Worm (Caenorhabditis elegans) whole organism, mixed stage, embryonic: ENCODE results near the gene C49F8.14.

ENCODE experiments used
- flh-1 ChIP-seq: fragments of 200-800 bp; sonication (Bioruptor generic); optimal IDR thresholded peaks from 2 replicates; lab custom pipeline; 2018; ENCODE audit warnings: mild to moderate bottlenecking, missing genetic modification characterization, moderate library complexity, missing compliant biosample characterization
- nhr-237 ChIP-seq: fragments of 150-350 bp; optimal IDR thresholded peaks from 2 replicates; lab custom pipeline; 2014; ENCODE audit warnings: missing biosample characterization, missing genetic modification characterization
- snpc-4 ChIP-seq: fragments of 150-350 bp; optimal IDR thresholded peaks from 2 replicates; lab custom pipeline; 2014; ENCODE audit warnings: missing biosample characterization, missing genetic modification characterization
- sptf-1 ChIP-seq: sonication (generic microtip); optimal IDR thresholded peaks from 2 replicates; lab custom pipeline; 2017; ENCODE audit warnings: mild to moderate bottlenecking, missing genetic modification characterization, moderate library complexity, missing compliant biosample characterization
- unc-62 ChIP-seq: fragments of 150-350 bp; optimal IDR thresholded peaks from 2 replicates; lab custom pipeline; 2014; ENCODE audit warnings: missing biosample characterization, missing genetic modification reagents, missing genetic modification characterization

ce11 chrX:13348417-13348816 lies 28.3 kb downstream of the C49F8.14 start:
- TF ChIP-seq unc-62 (GFP tag; lab: Kevin White, UChicago) (no peak), nhr-237 (tag; lab: Kevin White, UChicago) (no peak), snpc-4 (tag; lab: Kevin White, UChicago) (no peak), sptf-1 (no peak), flh-1 (GFP tag; lab: Kevin White, UChicago) (no peak)
